Fruit fly (Drosophila melanogaster) whole organism, prepupa: ENCODE data around the gene CG13737.

Experiments
- Blimp-1 ChIP-seq: fragments of 200-800 bp; sonication (Bioruptor generic); optimal IDR thresholded peaks from 3 replicates; lab custom pipeline; 2017; ENCODE audit warnings: missing biosample characterization, missing genetic modification characterization, mild to moderate bottlenecking, moderate library complexity, missing genetic modification reagents
- CG10631 ChIP-seq: fragments of 200-800 bp; sonication (Bioruptor generic); optimal IDR thresholded peaks from 2 replicates; lab custom pipeline; 2016; ENCODE audit warnings: missing biosample characterization, missing genetic modification characterization
- CG10669 ChIP-seq: fragments of 200-800 bp; sonication (Bioruptor generic); optimal IDR thresholded peaks from 3 replicates; lab custom pipeline; 2018; ENCODE audit warnings: missing biosample characterization, mild to moderate bottlenecking, missing genetic modification characterization, moderate library complexity
- CG11294 ChIP-seq: fragments of 200-800 bp; sonication (Bioruptor generic); IDR thresholded peaks from 2 replicates; pipeline ENCODE4 v1.3.6; 2022; ENCODE audit warnings: missing biosample characterization, missing genetic modification characterization
- CG11762 ChIP-seq: fragments of 200-800 bp; sonication (Bioruptor generic); optimal IDR thresholded peaks from 3 replicates; lab custom pipeline; 2016; ENCODE audit warnings: missing biosample characterization, missing genetic modification characterization; ENCODE audit not compliant: insufficient read depth
- CG11902 ChIP-seq: fragments of 200-800 bp; sonication (Bioruptor generic); optimal IDR thresholded peaks from 3 replicates; lab custom pipeline; 2016; ENCODE audit warnings: missing biosample characterization, missing genetic modification characterization
- CG15336 ChIP-seq: fragments of 200-800 bp; sonication (Bioruptor generic); IDR thresholded peaks from 2 replicates; pipeline ENCODE4 v1.3.6; 2022; ENCODE audit warnings: missing biosample characterization, missing genetic modification characterization
- CG1621 ChIP-seq: fragments of 200-800 bp; sonication (Bioruptor generic); optimal IDR thresholded peaks from 3 replicates; lab custom pipeline; 2018; ENCODE audit warnings: missing biosample characterization, mild to moderate bottlenecking, missing genetic modification characterization
- CG16779 ChIP-seq: fragments of 200-800 bp; sonication (Bioruptor generic); optimal IDR thresholded peaks from 3 replicates; lab custom pipeline; 2017; ENCODE audit warnings: missing biosample characterization, mild to moderate bottlenecking, missing genetic modification characterization
- CG3032 ChIP-seq: fragments of 200-800 bp; optimal IDR thresholded peaks from 2 replicates; lab custom pipeline; 2019; ENCODE audit warnings: missing biosample characterization, mild to moderate bottlenecking, missing genetic modification characterization, moderate library complexity
- CG31627 ChIP-seq: fragments of 200-800 bp; sonication (Bioruptor generic); optimal IDR thresholded peaks from 3 replicates; lab custom pipeline; 2016; ENCODE audit warnings: missing biosample characterization, missing genetic modification characterization
- CG32006 ChIP-seq: fragments of 200-800 bp; sonication (Bioruptor generic); optimal IDR thresholded peaks from 3 replicates; lab custom pipeline; 2017; ENCODE audit warnings: missing biosample characterization, mild to moderate bottlenecking, missing genetic modification characterization
- CG4318 ChIP-seq: fragments of 200-800 bp; sonication (Bioruptor generic); optimal IDR thresholded peaks from 3 replicates; lab custom pipeline; 2017; ENCODE audit warnings: missing biosample characterization, mild to moderate bottlenecking, missing genetic modification characterization
- CG6276 ChIP-seq: fragments of 200-800 bp; sonication (Bioruptor generic); optimal IDR thresholded peaks from 2 replicates; lab custom pipeline; 2017; ENCODE audit warnings: missing biosample characterization, mild to moderate bottlenecking, missing genetic modification characterization
- CG6792 ChIP-seq: fragments of 200-800 bp; sonication (Bioruptor generic); optimal IDR thresholded peaks from 3 replicates; lab custom pipeline; 2016; ENCODE audit warnings: missing biosample characterization, missing genetic modification characterization
- CG6854 ChIP-seq: fragments of 200-800 bp; sonication (Bioruptor generic); optimal IDR thresholded peaks from 2 replicates; lab custom pipeline; 2017; ENCODE audit warnings: missing biosample characterization, mild to moderate bottlenecking, missing genetic modification characterization
- CG7368 ChIP-seq: fragments of 200-800 bp; sonication (Bioruptor generic); optimal IDR thresholded peaks from 3 replicates; lab custom pipeline; 2016; ENCODE audit warnings: missing biosample characterization, missing genetic modification characterization
- CG8119 ChIP-seq: fragments of 200-800 bp; sonication (Bioruptor generic); IDR thresholded peaks from 3 replicates; pipeline ENCODE4 v1.3.6; 2022; ENCODE audit warnings: missing biosample characterization, missing genetic modification characterization
- CG9139 ChIP-seq: fragments of 200-800 bp; sonication (Bioruptor generic); optimal IDR thresholded peaks from 3 replicates; lab custom pipeline; 2017; ENCODE audit warnings: missing biosample characterization, mild to moderate bottlenecking, missing genetic modification characterization
- Eip75B ChIP-seq: fragments of 200-800 bp; sonication (Bioruptor generic); optimal IDR thresholded peaks from 3 replicates; lab custom pipeline; 2016; ENCODE audit warnings: missing biosample characterization, missing genetic modification characterization
- Eip78C ChIP-seq: fragments of 200-800 bp; sonication (Bioruptor generic); peaks from one replicate; lab custom pipeline; 2016; ENCODE audit warnings: missing biosample characterization, missing genetic modification characterization
- Ets21C ChIP-seq: fragments of 200-800 bp; sonication (Bioruptor generic); optimal IDR thresholded peaks from 3 replicates; lab custom pipeline; 2016; ENCODE audit warnings: missing biosample characterization, missing genetic modification characterization
- Ets96B ChIP-seq: fragments of 200-800 bp; optimal IDR thresholded peaks from 2 replicates; lab custom pipeline; 2019; ENCODE audit warnings: missing biosample characterization, mild to moderate bottlenecking, missing genetic modification characterization, moderate library complexity
- Hr38 ChIP-seq: sonication (Bioruptor generic); optimal IDR thresholded peaks from 2 replicates; lab custom pipeline; 2016; ENCODE audit warnings: missing biosample characterization, missing genetic modification characterization
- Hr4 ChIP-seq: fragments of 200-800 bp; sonication (Bioruptor generic); optimal IDR thresholded peaks from 3 replicates; lab custom pipeline; 2016; ENCODE audit warnings: missing biosample characterization, missing genetic modification characterization
- Lpt ChIP-seq: fragments of 200-800 bp; sonication (Bioruptor generic); optimal IDR thresholded peaks from 3 replicates; lab custom pipeline; 2016; ENCODE audit warnings: missing biosample characterization, missing genetic modification characterization
- Met ChIP-seq: fragments of 200-800 bp; sonication (Bioruptor generic); optimal IDR thresholded peaks from 3 replicates; lab custom pipeline; 2016; ENCODE audit warnings: missing biosample characterization, missing genetic modification characterization
- OdsH ChIP-seq: fragments of 200-800 bp; sonication (Bioruptor generic); optimal IDR thresholded peaks from 3 replicates; lab custom pipeline; 2016; ENCODE audit warnings: missing biosample characterization, missing genetic modification characterization
- Smox ChIP-seq: fragments of 200-800 bp; sonication (Bioruptor generic); optimal IDR thresholded peaks from 3 replicates; lab custom pipeline; 2016; ENCODE audit warnings: missing biosample characterization, missing genetic modification characterization
- Sox102F ChIP-seq: fragments of 200-800 bp; sonication (Bioruptor generic); optimal IDR thresholded peaks from 2 replicates; lab custom pipeline; 2016; ENCODE audit warnings: missing biosample characterization, mild to moderate bottlenecking, missing genetic modification characterization
- Sox14 ChIP-seq: fragments of 200-800 bp; sonication (Bioruptor generic); optimal IDR thresholded peaks from 3 replicates; lab custom pipeline; 2016; ENCODE audit warnings: missing biosample characterization, missing genetic modification characterization
- achi ChIP-seq: fragments of 200-800 bp; sonication (Bioruptor generic); optimal IDR thresholded peaks from 3 replicates; lab custom pipeline; 2016; ENCODE audit warnings: missing biosample characterization, missing genetic modification characterization
- acj6 ChIP-seq: fragments of 200-800 bp; sonication (Bioruptor generic); optimal IDR thresholded peaks from 3 replicates; lab custom pipeline; 2016; ENCODE audit warnings: missing biosample characterization, missing genetic modification characterization
- cyc ChIP-seq: fragments of 200-800 bp; sonication (Bioruptor generic); optimal IDR thresholded peaks from 3 replicates; lab custom pipeline; 2016; ENCODE audit warnings: missing biosample characterization, missing genetic modification characterization
- dac ChIP-seq: fragments of 200-800 bp; sonication (Bioruptor generic); optimal IDR thresholded peaks from 2 replicates; lab custom pipeline; 2017; ENCODE audit warnings: missing biosample characterization, mild to moderate bottlenecking, missing genetic modification characterization
- eg ChIP-seq: fragments of 200-800 bp; sonication (Bioruptor generic); IDR thresholded peaks from 3 replicates; pipeline ENCODE4 v1.3.6; 2022; ENCODE audit warnings: missing biosample characterization, missing genetic modification characterization
- fd85E ChIP-seq: fragments of 200-800 bp; sonication (Bioruptor generic); optimal IDR thresholded peaks from 3 replicates; lab custom pipeline; 2016; ENCODE audit warnings: missing biosample characterization, missing genetic modification characterization
- lz ChIP-seq: fragments of 200-800 bp; sonication (Bioruptor generic); optimal IDR thresholded peaks from 3 replicates; lab custom pipeline; 2016; ENCODE audit warnings: missing biosample characterization, missing genetic modification characterization
- net ChIP-seq: fragments of 200-800 bp; sonication (Bioruptor generic); optimal IDR thresholded peaks from 3 replicates; lab custom pipeline; 2016; ENCODE audit warnings: missing biosample characterization, missing genetic modification characterization
- pdm3 ChIP-seq: fragments of 200-800 bp; sonication (Bioruptor generic); optimal IDR thresholded peaks from 3 replicates; lab custom pipeline; 2016; ENCODE audit warnings: missing biosample characterization, missing genetic modification characterization
- salr ChIP-seq, 2 experiments: fragments of 200-800 bp; sonication (Bioruptor generic); optimal IDR thresholded peaks; 3 replicates each; lab custom pipeline; 2016 to 2018; ENCODE audit warnings: missing biosample characterization in 2 of 2, missing genetic modification characterization in 2 of 2, mild to moderate bottlenecking in 1 of 2
- svp ChIP-seq: fragments of 200-800 bp; sonication (Bioruptor generic); peaks from one replicate; lab custom pipeline; 2016; ENCODE audit warnings: missing biosample characterization, missing genetic modification characterization
- topi ChIP-seq: fragments of 200-800 bp; sonication (Bioruptor generic); optimal IDR thresholded peaks from 3 replicates; lab custom pipeline; 2016; ENCODE audit warnings: missing biosample characterization, missing genetic modification characterization

CG13737 gene

DNA sequence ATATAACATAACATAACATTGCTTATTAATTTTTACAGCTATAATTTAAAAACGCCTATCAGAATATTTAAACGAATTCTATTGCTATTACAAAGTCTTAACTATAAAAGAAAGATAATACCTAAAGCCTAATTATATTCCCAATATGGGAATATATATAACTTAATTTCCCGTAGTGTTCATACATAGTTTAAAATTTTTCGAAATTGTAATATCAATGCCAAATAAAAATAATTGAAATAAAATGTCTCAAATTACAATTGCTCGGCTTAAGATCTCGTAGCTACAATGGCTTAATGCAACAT, 25.2 kb downstream of the CG13737 start:
- peak; percentile 67 for TF ChIP-seq Eip78C (GFP tag; lab: Kevin White, UChicago)
- TF ChIP-seq CG6276 (GFP tag; lab: Kevin White, UChicago): no peak
- TF ChIP-seq CG31627 (GFP tag; lab: Kevin White, UChicago): no peak
- TF ChIP-seq CG11762 (GFP tag; lab: Kevin White, UChicago): no peak
- no peak for TF ChIP-seq cyc (GFP tag; lab: Kevin White, UChicago)
- no peak for TF ChIP-seq eg
- TF ChIP-seq CG11902 (GFP tag; lab: Kevin White, UChicago): no peak
- peak; percentile 11 for TF ChIP-seq Ets96B
- peak; percentile 20 for TF ChIP-seq CG32006 (GFP tag; lab: Kevin White, UChicago)

DNA sequence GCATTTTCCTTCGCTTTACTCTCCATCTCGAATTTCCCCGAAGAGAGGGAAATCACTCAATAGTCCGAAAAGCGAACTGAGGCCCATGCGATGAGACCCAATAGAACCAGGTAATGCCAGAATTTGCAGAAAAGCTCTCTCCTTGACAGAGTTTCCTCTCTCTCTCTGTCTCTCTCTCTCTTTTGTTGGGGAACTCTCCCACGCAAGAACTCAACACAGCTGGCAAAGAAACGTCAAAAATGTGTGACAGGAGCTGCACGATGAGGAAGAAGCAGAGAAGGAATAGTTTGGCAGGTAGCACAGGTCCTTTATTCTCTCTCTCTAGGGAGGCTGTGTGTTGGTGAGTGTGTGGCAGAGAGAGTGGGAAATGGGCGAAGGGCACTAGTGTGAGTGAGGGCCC, 25.6 kb downstream of the CG13737 start:
- TF ChIP-seq CG1621 (tag; lab: Kevin White, UChicago) (no peak), Blimp-1 (GFP tag; lab: Kevin White, UChicago) (no peak), dac (GFP tag; lab: Kevin White, UChicago) (no peak), topi (no peak), achi (GFP tag; lab: Kevin White, UChicago) (peak; percentile 63), CG6854 (GFP tag; lab: Kevin White, UChicago) (no peak), Smox (GFP tag; lab: Kevin White, UChicago) (no peak), CG6276 (GFP tag; lab: Kevin White, UChicago) (no peak)

DNA sequence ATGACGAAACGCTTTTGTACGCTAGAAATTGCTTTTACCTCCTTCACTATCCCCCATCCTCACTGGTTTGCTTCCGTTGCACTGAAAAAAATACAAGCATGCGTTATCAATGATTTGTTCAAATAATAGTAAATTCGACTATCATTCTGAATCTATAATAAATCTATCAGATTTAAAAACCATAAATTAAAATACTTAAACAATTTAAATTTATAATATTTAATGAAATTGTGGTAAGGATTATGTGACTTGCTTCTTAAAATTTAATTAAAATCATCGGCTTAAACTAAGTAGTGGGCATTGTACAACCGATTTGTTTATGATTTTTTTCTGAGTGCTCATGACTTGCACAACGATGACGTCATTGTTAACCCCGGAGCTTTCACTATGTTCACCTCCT, 26.7 kb downstream of the CG13737 start:
- TF ChIP-seq CG6276 (GFP tag; lab: Kevin White, UChicago) (peak; percentile 38), Sox102F (GFP tag; lab: Kevin White, UChicago) (no peak), CG3032 (tag; lab: Kevin White, UChicago) (no peak), achi (GFP tag; lab: Kevin White, UChicago) (peak; percentile 13), CG10669 (GFP tag; lab: Kevin White, UChicago) (peak; percentile 7), CG15336 (GFP tag; lab: Robert Waterston, UW) (peak; percentile 46), Eip78C (GFP tag; lab: Kevin White, UChicago) (peak; percentile 15), CG8119 (GFP tag; lab: Robert Waterston, UW) (peak; percentile 39; the same call in 1 of the 3 replicates), CG32006 (GFP tag; lab: Kevin White, UChicago) (peak; percentile 59), CG4318 (GFP tag; lab: Kevin White, UChicago) (peak; percentile 24), Hr4 (peak; percentile 19), Ets96B (peak; percentile 18), Hr38 (GFP tag; lab: Kevin White, UChicago) (no peak), eg (peak; percentile 45; the same call in 2 of the 3 replicates), CG10631 (GFP tag; lab: Kevin White, UChicago) (no peak), OdsH (GFP tag; lab: Kevin White, UChicago) (peak; percentile 2), salr (GFP tag; optimal IDR thresholded peaks at IDR 0.05; lab: Kevin White, UChicago) (peak in 1 of 2 experiments; percentile 4)

DNA sequence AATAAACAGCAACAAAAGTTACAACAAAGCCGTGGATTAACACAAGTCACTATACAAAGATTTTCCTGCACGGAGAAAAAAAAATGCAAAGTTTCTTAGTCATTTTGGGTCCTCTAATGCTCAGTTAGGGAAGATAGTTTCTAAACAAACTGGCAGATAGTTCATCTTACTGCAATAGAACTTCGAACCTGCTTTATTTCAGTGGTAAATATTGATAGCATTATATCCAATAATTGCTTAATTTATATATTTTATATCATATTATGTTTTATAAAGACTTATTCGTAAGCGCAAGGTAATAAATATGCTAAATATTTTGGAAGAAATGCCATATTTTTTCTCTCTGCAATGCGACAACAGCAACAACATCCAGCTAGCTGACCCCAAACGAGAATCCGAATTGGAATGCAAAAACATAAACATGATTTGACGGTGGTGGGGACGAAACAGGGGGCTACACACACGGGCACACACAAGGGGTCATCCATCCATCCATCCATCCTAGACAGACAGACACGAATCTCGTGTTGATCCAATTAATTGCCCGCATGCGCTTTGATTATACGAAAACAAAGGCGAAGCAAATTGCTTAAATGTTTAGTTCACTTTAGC, 33.0 kb downstream of the CG13737 start:
- TF ChIP-seq CG6792 (no peak), Hr38 (GFP tag; lab: Kevin White, UChicago) (no peak), pdm3 (peak; percentile 1), Eip78C (GFP tag; lab: Kevin White, UChicago) (peak; percentile 49), Lpt (GFP tag; lab: Kevin White, UChicago) (no peak), acj6 (GFP tag; lab: Kevin White, UChicago) (peak; percentile 15), Sox14 (GFP tag; lab: Kevin White, UChicago) (no peak), fd85E (GFP tag; lab: Kevin White, UChicago) (no peak), CG15336 (GFP tag; lab: Robert Waterston, UW) (peak; percentile 57), achi (GFP tag; lab: Kevin White, UChicago) (peak; percentile 37), lz (no peak), OdsH (GFP tag; lab: Kevin White, UChicago) (peak; percentile 35), Ets21C (GFP tag; lab: Kevin White, UChicago) (no peak), cyc (GFP tag; lab: Kevin White, UChicago) (no peak), CG6854 (GFP tag; lab: Kevin White, UChicago) (no peak), Eip75B (no peak), net (GFP tag; lab: Kevin White, UChicago) (no peak), CG31627 (GFP tag; lab: Kevin White, UChicago) (no peak), CG7368 (GFP tag; lab: Kevin White, UChicago) (no peak), CG11294 (no peak), Smox (GFP tag; lab: Kevin White, UChicago) (no peak), Met (no peak), CG32006 (GFP tag; lab: Kevin White, UChicago) (peak; percentile 76), Sox102F (GFP tag; lab: Kevin White, UChicago) (no peak), CG16779 (no peak), Hr4 (peak; percentile 36), Ets96B (peak; percentile 3), CG9139 (GFP tag; lab: Kevin White, UChicago) (no peak), svp (no peak), CG3032 (tag; lab: Kevin White, UChicago) (no peak), CG6276 (GFP tag; lab: Kevin White, UChicago) (peak; percentile 46)
